Worm (Caenorhabditis elegans) whole organism, young adult: Measurements from ENCODE around the gene T05B4.9.
A peak's percentile ranks its signal among the peaks of the same experiment; 100 is the strongest.

Experiments used
- B0035.1 ChIP-seq: sonication (generic microtip); optimal IDR thresholded peaks from 2 replicates; lab custom pipeline; 2016; ENCODE audit warnings: missing genetic modification characterization, mild to moderate bottlenecking, missing compliant biosample characterization, missing genotype, missing genetic modification reagents
- C06A6.2 ChIP-seq: fragments of 200-800 bp; sonication (Bioruptor generic); conservative IDR thresholded peaks from 2 replicates; pipeline ENCODE4 v1.3.6; 2022; ENCODE audit warnings: missing genetic modification characterization, missing compliant biosample characterization
- F10E7.11 ChIP-seq: sonication (generic microtip); optimal IDR thresholded peaks from 2 replicates; lab custom pipeline; 2017; ENCODE audit warnings: mild to moderate bottlenecking, missing genetic modification characterization, moderate library complexity, missing compliant biosample characterization
- F49E8.2 ChIP-seq: sonication (generic microtip); optimal IDR thresholded peaks from 3 replicates; lab custom pipeline; 2017; ENCODE audit warnings: missing genetic modification characterization, mild to moderate bottlenecking, missing compliant biosample characterization, antibody characterized with exemption, moderate library complexity; ENCODE audit not compliant: insufficient read depth
- F57C9.4 ChIP-seq: sonication (generic microtip); optimal IDR thresholded peaks from 2 replicates; lab custom pipeline; 2017; ENCODE audit warnings: mild to moderate bottlenecking, missing genetic modification characterization, missing compliant biosample characterization
- T07F8.4 ChIP-seq: sonication (generic microtip); optimal IDR thresholded peaks from 2 replicates; lab custom pipeline; 2016; ENCODE audit warnings: mild to moderate bottlenecking, missing genetic modification characterization, moderate library complexity, missing compliant biosample characterization
- Y53G8AR.9 ChIP-seq: fragments of 200-800 bp; sonication (Bioruptor generic); conservative IDR thresholded peaks from 2 replicates; pipeline ENCODE4 v1.3.6; 2022; ENCODE audit warnings: missing genetic modification reagents, missing genetic modification characterization, missing compliant biosample characterization
- Y79H2A.3 ChIP-seq: fragments of 200-800 bp; sonication (Bioruptor generic); conservative IDR thresholded peaks from 2 replicates; pipeline ENCODE4 v1.3.6; 2022; ENCODE audit warnings: missing genetic modification reagents, missing genetic modification characterization, missing compliant biosample characterization
- bed-1 ChIP-seq: fragments of 200-800 bp; sonication (Bioruptor generic); IDR thresholded peaks from 2 replicates; pipeline ENCODE4 v1.3.6; 2022; ENCODE audit warnings: missing genetic modification reagents, missing genetic modification characterization, missing compliant biosample characterization
- ceh-40 ChIP-seq: fragments of 200-800 bp; sonication (Bioruptor generic); IDR thresholded peaks from 2 replicates; pipeline ENCODE4 v1.3.6; 2022; ENCODE audit warnings: missing genetic modification characterization, missing compliant biosample characterization
- chd-7 ChIP-seq: sonication (generic microtip); optimal IDR thresholded peaks from 2 replicates; lab custom pipeline; 2016; ENCODE audit warnings: mild to moderate bottlenecking, missing genetic modification characterization, moderate library complexity, missing compliant biosample characterization
- dpff-1 ChIP-seq: sonication (generic microtip); optimal IDR thresholded peaks from 2 replicates; lab custom pipeline; 2017; ENCODE audit warnings: mild to moderate bottlenecking, missing genetic modification characterization, missing compliant biosample characterization
- him-1 ChIP-seq: sonication (generic microtip); optimal IDR thresholded peaks from 2 replicates; lab custom pipeline; 2016; ENCODE audit warnings: missing genotype, missing genetic modification reagents, missing genetic modification characterization, missing compliant biosample characterization
- hlh-12 ChIP-seq: sonication (generic microtip); optimal IDR thresholded peaks from 2 replicates; lab custom pipeline; 2016; ENCODE audit warnings: missing genetic modification characterization, missing compliant biosample characterization
- hrde-1 ChIP-seq: sonication (generic microtip); optimal IDR thresholded peaks from 2 replicates; lab custom pipeline; 2016; ENCODE audit warnings: missing genetic modification characterization, mild to moderate bottlenecking, missing compliant biosample characterization, moderate library complexity, missing genotype, missing genetic modification reagents, borderline replicate concordance
- let-526 ChIP-seq: fragments of 200-800 bp; sonication (Bioruptor generic); IDR thresholded peaks from 2 replicates; pipeline ENCODE4 v1.3.6; 2022; ENCODE audit warnings: missing genetic modification reagents, missing genetic modification characterization, missing compliant biosample characterization
- lin-35 ChIP-seq, 3 experiments: fragments of 150-350 bp in 2 of 3; sonication (generic microtip) in 1 of 3; optimal IDR thresholded peaks; 2 replicates each; lab custom pipeline; 2014 to 2018; ENCODE audit warnings: missing biosample characterization in 3 of 3, missing genetic modification characterization in 3 of 3, missing genetic modification reagents in 3 of 3
- madf-3 ChIP-seq: fragments of 200-800 bp; sonication (Bioruptor generic); IDR thresholded peaks from 2 replicates; pipeline ENCODE4 v1.3.6; 2022; ENCODE audit warnings: missing genetic modification reagents, missing genetic modification characterization, missing compliant biosample characterization
- madf-8 ChIP-seq: fragments of 200-800 bp; sonication (Bioruptor generic); conservative IDR thresholded peaks from 2 replicates; pipeline ENCODE4 v1.3.6; 2022; ENCODE audit warnings: missing genetic modification reagents, missing genetic modification characterization, missing compliant biosample characterization
- mcd-1 ChIP-seq: fragments of 200-800 bp; sonication (Bioruptor generic); IDR thresholded peaks from 2 replicates; pipeline ENCODE4 v1.3.6; 2022; ENCODE audit warnings: missing genetic modification reagents, missing genetic modification characterization, missing compliant biosample characterization
- mel-28 ChIP-seq: sonication (generic microtip); optimal IDR thresholded peaks from 2 replicates; lab custom pipeline; 2016; ENCODE audit warnings: borderline replicate concordance, mild to moderate bottlenecking, missing genetic modification characterization, missing compliant biosample characterization
- unc-62 ChIP-seq: fragments of 150-350 bp; optimal IDR thresholded peaks from 2 replicates; lab custom pipeline; 2014; ENCODE audit warnings: missing biosample characterization, missing genetic modification reagents, missing genetic modification characterization
- zfh-2 ChIP-seq: fragments of 200-800 bp; sonication (Bioruptor generic); conservative IDR thresholded peaks from 2 replicates; pipeline ENCODE4 v1.3.6; 2022; ENCODE audit warnings: missing genetic modification reagents, missing genetic modification characterization, missing compliant biosample characterization
- ztf-25 ChIP-seq: fragments of 200-800 bp; sonication (Bioruptor generic); IDR thresholded peaks from 2 replicates; pipeline ENCODE4 v1.3.6; 2022; ENCODE audit warnings: missing genetic modification reagents, missing genetic modification characterization, missing compliant biosample characterization

Gene T05B4.9

ce11 chrV:4080546-4080945 lies 37.7 kb downstream of the T05B4.9 start:
- TF ChIP-seq dpff-1 (no peak), Y79H2A.3 (GFP tag; lab: Robert Waterston, UW) (no peak), T07F8.4 (tag; lab: Kevin White, UChicago) (no peak), F10E7.11 (tag; lab: Kevin White, UChicago) (no peak), hlh-12 (tag; lab: Kevin White, UChicago) (no peak), zfh-2 (GFP tag; lab: Robert Waterston, UW) (no peak), F57C9.4 (tag; lab: Kevin White, UChicago) (no peak), F49E8.2 (tag; lab: Kevin White, UChicago) (no peak), hrde-1 (tag; lab: Kevin White, UChicago) (no peak), mel-28 (tag; lab: Kevin White, UChicago) (no peak), him-1 (tag; lab: Kevin White, UChicago) (no peak)

DNA sequence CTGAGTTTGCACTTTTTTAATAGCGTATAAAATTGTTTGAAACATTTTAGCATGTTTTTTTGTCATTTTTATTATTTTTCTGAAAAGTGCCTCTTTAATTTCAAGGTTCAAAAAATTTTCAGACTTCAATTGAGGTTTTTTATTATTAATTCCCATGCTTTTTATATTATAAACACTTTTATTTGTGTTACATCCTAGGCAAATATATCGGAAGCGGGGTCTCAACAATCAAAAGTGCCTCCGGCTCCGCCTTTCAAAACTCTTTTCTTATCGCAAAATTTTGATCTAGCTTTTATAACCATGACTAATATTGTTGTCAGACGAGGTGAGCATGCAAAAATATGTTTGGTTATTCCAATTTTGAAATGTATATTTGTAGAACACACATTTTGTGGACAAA lies 44.8 kb downstream of the T05B4.9 start, which contains the start of gene otpl-2:
TSS of gene otpl-2 (plus strand) at position 301 of the 400 bp plus-strand sequence.
- no peak for TF ChIP-seq let-526
- TF ChIP-seq dpff-1: no peak
- no peak for TF ChIP-seq ztf-25 (GFP tag; lab: Robert Waterston, UW)
- TF ChIP-seq ceh-40 (GFP tag; lab: Robert Waterston, UW): no peak
- TF ChIP-seq bed-1 (GFP tag; lab: Robert Waterston, UW): no peak
- TF ChIP-seq Y53G8AR.9 (GFP tag; lab: Robert Waterston, UW): no peak
- no peak for TF ChIP-seq B0035.1 (tag; lab: Kevin White, UChicago)
- no peak for TF ChIP-seq lin-35 (GFP tag; optimal IDR thresholded peaks at IDR 0.05; lab: Kevin White, UChicago)
- no peak for TF ChIP-seq chd-7 (tag; lab: Kevin White, UChicago)
- TF ChIP-seq unc-62 (GFP tag; lab: Kevin White, UChicago): no peak
- no peak for TF ChIP-seq madf-8 (GFP tag; lab: Robert Waterston, UW)
- TF ChIP-seq C06A6.2: no peak
- no peak for TF ChIP-seq madf-3 (GFP tag; lab: Robert Waterston, UW)

DNA sequence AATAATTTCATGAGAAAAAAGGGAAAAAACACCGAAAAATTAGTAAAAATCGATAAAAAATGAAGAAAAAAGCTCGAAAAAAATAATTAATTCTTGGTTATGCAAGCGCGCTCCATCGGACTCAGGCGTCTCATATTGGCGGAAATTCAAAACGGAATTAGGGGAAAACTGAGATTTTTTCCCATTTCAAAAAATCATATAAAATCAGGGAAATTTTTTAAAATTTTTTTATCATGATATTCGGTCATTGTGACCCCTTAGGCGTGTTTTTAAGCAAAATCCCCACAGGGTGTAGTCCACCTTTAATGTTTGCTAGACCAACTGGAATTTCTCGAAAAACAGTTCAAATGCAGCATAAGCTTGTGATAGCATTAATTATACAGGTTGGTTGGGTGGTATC lies 50.4 kb downstream of the T05B4.9 start:
- peak; percentile 82 for TF ChIP-seq mcd-1
